Fruit fly (Drosophila melanogaster) whole organism, embryonic: ENCODE measurements around the gene retm.
A peak's percentile ranks its signal among the peaks of the same experiment; 100 is the strongest.

ENCODE experiments used
- B-H1 ChIP-seq: fragments of 200-800 bp; sonication (Bioruptor generic); IDR thresholded peaks from 3 replicates; pipeline ENCODE4 v1.3.6; 2022; ENCODE audit warnings: missing biosample characterization, missing genetic modification characterization
- CG11560 ChIP-seq: fragments of 200-800 bp; sonication (Bioruptor generic); IDR thresholded peaks from 3 replicates; pipeline ENCODE4 v1.3.6; 2022; ENCODE audit warnings: missing biosample characterization, missing genetic modification characterization
- CG11695 ChIP-seq: fragments of 200-800 bp; sonication (Bioruptor generic); IDR thresholded peaks from 3 replicates; pipeline ENCODE4 v1.3.6; 2022; ENCODE audit warnings: missing biosample characterization, missing genetic modification characterization
- CG11723 ChIP-seq: fragments of 200-800 bp; sonication (Bioruptor generic); optimal IDR thresholded peaks from 2 replicates; lab custom pipeline; 2017; ENCODE audit warnings: missing biosample characterization, mild to moderate bottlenecking, missing genetic modification characterization
- CG12299 ChIP-seq: fragments of 200-800 bp; sonication (Bioruptor generic); optimal IDR thresholded peaks from 2 replicates; lab custom pipeline; 2018; ENCODE audit warnings: missing biosample characterization, mild to moderate bottlenecking, missing genetic modification characterization
- CG14860 ChIP-seq: fragments of 200-800 bp; sonication (Bioruptor generic); IDR thresholded peaks from 3 replicates; pipeline ENCODE4 v1.3.6; 2022; ENCODE audit warnings: missing biosample characterization, missing genetic modification characterization; ENCODE audit not compliant: partially characterized antibody
- CG14965 ChIP-seq: fragments of 200-800 bp; sonication (Bioruptor generic); optimal IDR thresholded peaks from 2 replicates; lab custom pipeline; 2016; ENCODE audit warnings: missing biosample characterization, missing genetic modification characterization, borderline replicate concordance
- CG15269 ChIP-seq: fragments of 200-800 bp; sonication (Bioruptor generic); optimal IDR thresholded peaks from 2 replicates; lab custom pipeline; 2018; ENCODE audit warnings: missing biosample characterization, mild to moderate bottlenecking, missing genetic modification characterization, moderate library complexity
- CG15479 ChIP-seq: fragments of 200-800 bp; sonication (Bioruptor generic); optimal IDR thresholded peaks from 3 replicates; lab custom pipeline; 2019; ENCODE audit warnings: missing biosample characterization, mild to moderate bottlenecking, missing genetic modification characterization, moderate library complexity
- CG15601 ChIP-seq: fragments of 200-800 bp; sonication (Bioruptor generic); optimal IDR thresholded peaks from 3 replicates; lab custom pipeline; 2019; ENCODE audit warnings: missing biosample characterization, mild to moderate bottlenecking, missing genetic modification characterization, moderate library complexity
- CG17385 ChIP-seq: fragments of 200-800 bp; sonication (Bioruptor generic); optimal IDR thresholded peaks from 3 replicates; lab custom pipeline; 2018; ENCODE audit warnings: missing biosample characterization, mild to moderate bottlenecking, missing genetic modification characterization
- CG2129 ChIP-seq: fragments of 200-800 bp; sonication (Bioruptor generic); IDR thresholded peaks from 2 replicates; pipeline ENCODE4 v1.3.6; 2022; ENCODE audit warnings: missing biosample characterization, missing genetic modification characterization; ENCODE audit not compliant: partially characterized antibody
- CG2678 ChIP-seq: fragments of 200-800 bp; sonication (Bioruptor generic); optimal IDR thresholded peaks from 3 replicates; lab custom pipeline; 2019; ENCODE audit warnings: missing biosample characterization, mild to moderate bottlenecking, missing genetic modification characterization, moderate library complexity
- CG31365 ChIP-seq: fragments of 200-800 bp; sonication (Bioruptor generic); optimal IDR thresholded peaks from 2 replicates; lab custom pipeline; 2018; ENCODE audit warnings: missing biosample characterization, mild to moderate bottlenecking, missing genetic modification characterization
- CG32532 ChIP-seq: fragments of 200-800 bp; sonication (Bioruptor generic); IDR thresholded peaks from 2 replicates; pipeline ENCODE4 v1.3.6; 2022; ENCODE audit warnings: missing biosample characterization, missing genetic modification characterization
- CG4360 ChIP-seq: fragments of 200-800 bp; sonication (Bioruptor generic); IDR thresholded peaks from 2 replicates; pipeline ENCODE4 v1.3.6; 2022; ENCODE audit warnings: missing biosample characterization, missing genetic modification characterization
- CG7839 ChIP-seq: fragments of 200-800 bp; sonication (Bioruptor generic); optimal IDR thresholded peaks from 3 replicates; lab custom pipeline; 2018; ENCODE audit warnings: missing biosample characterization, mild to moderate bottlenecking, missing genetic modification characterization, moderate library complexity
- CG9817 ChIP-seq: fragments of 200-800 bp; sonication (Bioruptor generic); optimal IDR thresholded peaks from 2 replicates; lab custom pipeline; 2018; ENCODE audit warnings: missing biosample characterization, mild to moderate bottlenecking, missing genetic modification characterization, moderate library complexity
- CkIIα-i1 ChIP-seq: fragments of 200-800 bp; sonication (Bioruptor generic); IDR thresholded peaks from 2 replicates; pipeline ENCODE4 v1.3.6; 2022; ENCODE audit warnings: missing biosample characterization, missing genetic modification characterization
- D19A ChIP-seq: fragments of 200-800 bp; optimal IDR thresholded peaks from 3 replicates; lab custom pipeline; 2019; ENCODE audit warnings: missing biosample characterization, mild to moderate bottlenecking, missing genetic modification characterization, moderate library complexity
- Dip2 ChIP-seq: fragments of 200-800 bp; sonication (Bioruptor generic); IDR thresholded peaks from 2 replicates; pipeline ENCODE4 v1.3.6; 2022; ENCODE audit warnings: missing biosample characterization, missing genetic modification characterization
- Dip3 ChIP-seq: fragments of 200-800 bp; sonication (Bioruptor generic); optimal IDR thresholded peaks from 3 replicates; lab custom pipeline; 2016; ENCODE audit warnings: missing biosample characterization, missing genetic modification characterization
- ERR ChIP-seq: fragments of 200-800 bp; sonication (Bioruptor generic); optimal IDR thresholded peaks from 2 replicates; lab custom pipeline; 2016; ENCODE audit warnings: missing biosample characterization, missing genetic modification characterization
- Gug ChIP-seq: fragments of 200-800 bp; sonication (Bioruptor generic); IDR thresholded peaks from 4 replicates; pipeline ENCODE4 v1.3.6; 2022; ENCODE audit warnings: missing biosample characterization, missing genetic modification characterization
- HLHmδ ChIP-seq: fragments of 200-800 bp; sonication (Bioruptor generic); optimal IDR thresholded peaks from 2 replicates; lab custom pipeline; 2018; ENCODE audit warnings: missing biosample characterization, mild to moderate bottlenecking, missing genetic modification characterization, moderate library complexity
- HmgZ ChIP-seq: fragments of 200-800 bp; sonication (Bioruptor generic); optimal IDR thresholded peaks from 2 replicates; lab custom pipeline; 2018; ENCODE audit warnings: missing biosample characterization, mild to moderate bottlenecking, missing genetic modification characterization
- Lpt ChIP-seq: fragments of >200 bp; optimal IDR thresholded peaks from 2 replicates; lab custom pipeline; 2018; ENCODE audit warnings: missing biosample characterization, missing genetic modification characterization
- Myb ChIP-seq: fragments of 200-800 bp; sonication (Bioruptor generic); optimal IDR thresholded peaks from 2 replicates; lab custom pipeline; 2016; ENCODE audit warnings: missing biosample characterization, missing genetic modification characterization
- NC2α ChIP-seq: fragments of 200-800 bp; sonication (Bioruptor generic); optimal IDR thresholded peaks from 2 replicates; lab custom pipeline; 2016; ENCODE audit warnings: missing biosample characterization, missing genetic modification characterization
- Nf-YC ChIP-seq: fragments of 200-800 bp; optimal IDR thresholded peaks from 3 replicates; lab custom pipeline; 2019; ENCODE audit warnings: missing biosample characterization, mild to moderate bottlenecking, missing genetic modification characterization, moderate library complexity
- Stat92E ChIP-seq, 3 experiments: fragments of >200 bp in 2 of 3; fragments of 200-800 bp in 1 of 3; sonication (Bioruptor generic) in 1 of 3; optimal IDR thresholded peaks; 2 replicates each; lab custom pipeline; 2017 to 2019; ENCODE audit warnings: missing biosample characterization in 3 of 3, missing genetic modification characterization in 3 of 3, mild to moderate bottlenecking in 1 of 3, moderate library complexity in 1 of 3
- Xrp1 ChIP-seq: fragments of 200-800 bp; sonication (Bioruptor generic); IDR thresholded peaks from 2 replicates; pipeline ENCODE4 v1.3.6; 2022; ENCODE audit warnings: missing biosample characterization, missing genetic modification characterization
- ab ChIP-seq: fragments of 200-800 bp; sonication (Bioruptor generic); optimal IDR thresholded peaks from 2 replicates; lab custom pipeline; 2016; ENCODE audit warnings: missing biosample characterization, missing genetic modification characterization
- ase ChIP-seq: fragments of 200-800 bp; sonication (Bioruptor generic); IDR thresholded peaks from 3 replicates; pipeline ENCODE4 v1.3.6; 2022; ENCODE audit warnings: missing biosample characterization, missing genetic modification characterization
- az2 ChIP-seq: fragments of 200-800 bp; sonication (Bioruptor generic); optimal IDR thresholded peaks from 3 replicates; lab custom pipeline; 2016; ENCODE audit warnings: missing biosample characterization, missing genetic modification characterization
- bbx ChIP-seq: fragments of 200-800 bp; sonication (Bioruptor generic); IDR thresholded peaks from 2 replicates; pipeline ENCODE4 v1.3.6; 2022; ENCODE audit warnings: missing biosample characterization, missing genetic modification characterization; ENCODE audit not compliant: partially characterized antibody
- cad ChIP-seq: fragments of >200 bp; optimal IDR thresholded peaks from 2 replicates; lab custom pipeline; 2017; ENCODE audit warnings: missing biosample characterization, missing genetic modification characterization
- cwo ChIP-seq: fragments of 200-800 bp; sonication (Bioruptor generic); optimal IDR thresholded peaks from 3 replicates; lab custom pipeline; 2017; ENCODE audit warnings: missing biosample characterization, missing genetic modification characterization, mild to moderate bottlenecking, moderate library complexity, missing genetic modification reagents
- dm ChIP-seq: fragments of 200-800 bp; sonication (Bioruptor generic); optimal IDR thresholded peaks from 3 replicates; lab custom pipeline; 2016; ENCODE audit warnings: missing biosample characterization, missing genetic modification characterization
- grn ChIP-seq: fragments of 200-800 bp; sonication (Bioruptor generic); optimal IDR thresholded peaks from 3 replicates; lab custom pipeline; 2017; ENCODE audit warnings: missing biosample characterization, missing genetic modification characterization
- gsb-n ChIP-seq: fragments of 200-800 bp; sonication (Bioruptor generic); optimal IDR thresholded peaks from 3 replicates; lab custom pipeline; 2018; ENCODE audit warnings: missing biosample characterization, mild to moderate bottlenecking, missing genetic modification characterization
- luna ChIP-seq: fragments of 200-800 bp; sonication (Bioruptor generic); optimal IDR thresholded peaks from 2 replicates; lab custom pipeline; 2016; ENCODE audit warnings: missing biosample characterization, missing genetic modification characterization
- otp ChIP-seq: fragments of 200-800 bp; sonication (Bioruptor generic); IDR thresholded peaks from 3 replicates; pipeline ENCODE4, ENCODE4 v1.3.6; 2022; ENCODE audit warnings: missing biosample characterization, missing genetic modification characterization
- run ChIP-seq: fragments of 200-800 bp; sonication (Bioruptor generic); optimal IDR thresholded peaks from 3 replicates; lab custom pipeline; 2018; ENCODE audit warnings: missing biosample characterization, mild to moderate bottlenecking, missing genetic modification characterization
- sima ChIP-seq: fragments of 200-800 bp; sonication (Bioruptor generic); optimal IDR thresholded peaks from 2 replicates; lab custom pipeline; 2016; ENCODE audit warnings: missing biosample characterization, missing genetic modification characterization
- sisA ChIP-seq: fragments of 200-800 bp; sonication (Bioruptor generic); IDR thresholded peaks from 2 replicates; pipeline ENCODE4 v1.3.6; 2022; ENCODE audit warnings: missing biosample characterization, missing genetic modification characterization
- sr ChIP-seq: fragments of 200-800 bp; sonication (Bioruptor generic); IDR thresholded peaks from 3 replicates; pipeline ENCODE4 v1.3.6; 2022; ENCODE audit warnings: missing biosample characterization, missing genetic modification characterization
- twi ChIP-seq: fragments of 200-800 bp; optimal IDR thresholded peaks from 2 replicates; lab custom pipeline; 2019; ENCODE audit warnings: missing biosample characterization, mild to moderate bottlenecking, missing genetic modification characterization, moderate library complexity
- zen ChIP-seq: fragments of 200-800 bp; sonication (Bioruptor generic); optimal IDR thresholded peaks from 3 replicates; lab custom pipeline; 2018; ENCODE audit warnings: missing biosample characterization, mild to moderate bottlenecking, missing genetic modification characterization, moderate library complexity

retm gene

DNA sequence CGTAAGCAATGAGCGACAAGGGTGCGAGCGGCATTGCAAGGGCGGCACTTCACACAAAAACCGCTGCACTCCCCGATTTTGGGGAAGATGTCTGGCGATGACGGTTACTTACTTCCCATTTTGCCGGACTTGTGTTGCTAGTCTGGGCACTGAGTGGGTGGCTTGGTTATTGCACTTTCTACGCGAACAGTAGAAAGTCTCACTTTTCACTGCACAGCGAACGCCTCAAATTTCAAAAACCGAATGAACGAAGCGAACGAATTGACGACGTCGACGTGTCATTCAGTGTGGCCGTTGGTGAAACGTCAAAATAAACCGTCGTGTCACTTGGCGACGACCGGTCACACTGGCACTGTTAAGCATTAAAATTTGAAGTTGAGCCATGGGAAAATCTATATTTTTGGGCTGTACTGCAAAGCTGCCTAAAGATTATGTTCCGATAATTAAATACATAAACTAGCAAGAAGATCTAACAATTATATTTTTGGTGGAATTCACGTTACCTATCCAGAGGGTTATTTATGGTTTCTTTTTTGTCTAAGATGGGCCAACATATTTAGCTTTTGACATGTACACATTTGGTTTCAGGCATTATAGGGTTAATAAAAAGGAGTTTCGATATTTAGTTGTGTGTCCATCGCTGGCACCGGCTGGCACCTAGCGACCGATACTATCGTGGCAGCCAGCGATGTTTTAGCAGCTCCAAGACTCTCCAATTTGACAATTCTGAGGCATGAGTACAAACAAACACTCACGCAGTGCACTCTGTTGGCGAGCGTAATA is 24.7 kb upstream of the retm start, which contains the start of the genes Sec61alpha and Daxx (continued):
- TF ChIP-seq CG11560: peak; percentile 62; the same call in 2 of the 3 replicates
- peak; percentile 77 for TF ChIP-seq ase (GFP tag; lab: Robert Waterston, UW)
- no peak for TF ChIP-seq grn (GFP tag; lab: Kevin White, UChicago)
- TF ChIP-seq B-H1: peak; percentile 75
- no peak for TF ChIP-seq cad (GFP tag; lab: Kevin White, UChicago)
- TF ChIP-seq Myb (GFP tag; lab: Kevin White, UChicago): peak; percentile 80
- TF ChIP-seq CkIIα-i1: no peak
- TF ChIP-seq CG12299 (tag; lab: Kevin White, UChicago): peak; percentile 67
- peak; percentile 38 for TF ChIP-seq gsb-n (tag; lab: Kevin White, UChicago)
- peak; percentile 34 for TF ChIP-seq CG11723 (GFP tag; lab: Kevin White, UChicago)
- TF ChIP-seq Lpt (GFP tag; lab: Kevin White, UChicago): no peak
- TF ChIP-seq bbx (GFP tag; lab: Robert Waterston, UW): peak; percentile 100
- TF ChIP-seq twi: peak; percentile 74
- TF ChIP-seq CG4360 (GFP tag; lab: Robert Waterston, UW): no peak
- peak; percentile 92 for TF ChIP-seq Gug (GFP tag; lab: Robert Waterston, UW)
- peak; percentile 82 for TF ChIP-seq Xrp1
- TF ChIP-seq Stat92E (GFP tag; optimal IDR thresholded peaks at IDR 0.05; lab: Kevin White, UChicago): no peak
- peak; percentile 90 for TF ChIP-seq luna (GFP tag; lab: Kevin White, UChicago)
- TF ChIP-seq Dip2 (GFP tag; lab: Robert Waterston, UW): no peak
- TF ChIP-seq az2 (GFP tag; lab: Kevin White, UChicago): peak; percentile 86
- TF ChIP-seq cwo: peak; percentile 62
- peak; percentile 78 for TF ChIP-seq CG15601 (tag; lab: Kevin White, UChicago)
- peak; percentile 89 for TF ChIP-seq sisA (GFP tag; lab: Robert Waterston, UW)
- TF ChIP-seq CG14860 (GFP tag; lab: Robert Waterston, UW): peak; percentile 99
- TF ChIP-seq CG32532 (GFP tag; lab: Robert Waterston, UW): peak; percentile 92
- peak; percentile 79 for TF ChIP-seq HLHmδ (GFP tag; lab: Kevin White, UChicago)
- peak; percentile 77 for TF ChIP-seq CG11695
- peak; percentile 58 for TF ChIP-seq run
- peak; percentile 93 for TF ChIP-seq Dip3 (GFP tag; lab: Kevin White, UChicago)
- peak; percentile 75 for TF ChIP-seq CG7839 (tag; lab: Kevin White, UChicago)
- TF ChIP-seq CG2129: peak; percentile 98
- peak; percentile 79 for TF ChIP-seq ab (GFP tag; lab: Kevin White, UChicago)
- TF ChIP-seq CG15269 (tag; lab: Kevin White, UChicago): peak; percentile 84
- peak; percentile 37 for TF ChIP-seq sima (GFP tag; lab: Kevin White, UChicago)
- peak; percentile 58 for TF ChIP-seq CG17385
- peak; percentile 17 for TF ChIP-seq CG14965 (GFP tag; lab: Kevin White, UChicago)
- TF ChIP-seq ERR: peak; percentile 69
- peak; percentile 16 for TF ChIP-seq NC2α (GFP tag; lab: Kevin White, UChicago)
- TF ChIP-seq CG2678 (tag; lab: Kevin White, UChicago): peak; percentile 87
- TF ChIP-seq CG9817 (tag; lab: Kevin White, UChicago): peak; percentile 88
- peak; percentile 78 for TF ChIP-seq Nf-YC (tag; lab: Kevin White, UChicago)
- TF ChIP-seq zen (tag; lab: Kevin White, UChicago): peak; percentile 73
- TF ChIP-seq CG31365: no peak
- peak; percentile 80 for TF ChIP-seq HmgZ (tag; lab: Kevin White, UChicago)
- peak; percentile 68 for TF ChIP-seq dm (GFP tag; lab: Kevin White, UChicago)
- TF ChIP-seq otp: peak; percentile 71; the same call in 2 of the 3 replicates
- TF ChIP-seq sr: peak; percentile 45; the same call in 2 of the 3 replicates
- no peak for TF ChIP-seq CG15479
- TF ChIP-seq D19A (tag; lab: Kevin White, UChicago): peak; percentile 63
